Worm (Caenorhabditis elegans): ENCODE measurements around the gene rtfo-1.

The rtfo-1 gene

DNA sequence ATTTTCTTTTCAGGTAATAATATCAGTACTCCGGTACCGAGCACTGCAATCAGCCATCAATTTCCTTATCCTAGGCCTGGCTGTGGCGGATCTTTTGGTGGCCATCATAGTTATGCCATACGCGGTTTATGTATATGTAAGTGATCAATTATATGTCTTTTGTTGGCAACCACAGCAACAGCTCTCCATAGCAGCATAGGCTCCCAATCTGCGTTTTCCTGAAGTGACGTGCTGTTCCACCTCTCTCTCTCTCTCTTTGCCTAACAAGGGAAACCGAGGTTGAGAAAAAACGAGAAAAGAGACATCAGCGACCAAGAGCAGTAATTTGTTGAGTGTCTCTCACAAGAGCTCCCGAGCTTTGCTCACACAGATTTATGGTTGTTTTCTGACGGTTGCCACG is 26.8 kb upstream of the rtfo-1 start:
- TF ChIP-seq F13C5.2 (tag; optimal IDR thresholded peaks at IDR 0.05): no peak
- TF ChIP-seq tbx-11 (GFP tag; IDR thresholded peaks at IDR 0.05): no peak
- no peak for TF ChIP-seq hmg-4 (GFP tag; optimal IDR thresholded peaks at IDR 0.05)
- TF ChIP-seq hmbx-1 (tag; optimal IDR thresholded peaks at IDR 0.05): no peak
- TF ChIP-seq ets-7 (tag; optimal IDR thresholded peaks at IDR 0.05): no peak
- no peak for TF ChIP-seq B0310.2 (tag; optimal IDR thresholded peaks at IDR 0.05)
- no peak for TF ChIP-seq hnd-1 (tag; optimal IDR thresholded peaks at IDR 0.05)
- no peak for TF ChIP-seq tra-4 (tag; optimal IDR thresholded peaks at IDR 0.05)
- TF ChIP-seq sea-1 (GFP tag; conservative IDR thresholded peaks at IDR 0.05): no peak
- TF ChIP-seq pes-1 (GFP tag; IDR thresholded peaks at IDR 0.05): no peak
- no peak for TF ChIP-seq scrt-1 (GFP tag; IDR thresholded peaks at IDR 0.05)

DNA sequence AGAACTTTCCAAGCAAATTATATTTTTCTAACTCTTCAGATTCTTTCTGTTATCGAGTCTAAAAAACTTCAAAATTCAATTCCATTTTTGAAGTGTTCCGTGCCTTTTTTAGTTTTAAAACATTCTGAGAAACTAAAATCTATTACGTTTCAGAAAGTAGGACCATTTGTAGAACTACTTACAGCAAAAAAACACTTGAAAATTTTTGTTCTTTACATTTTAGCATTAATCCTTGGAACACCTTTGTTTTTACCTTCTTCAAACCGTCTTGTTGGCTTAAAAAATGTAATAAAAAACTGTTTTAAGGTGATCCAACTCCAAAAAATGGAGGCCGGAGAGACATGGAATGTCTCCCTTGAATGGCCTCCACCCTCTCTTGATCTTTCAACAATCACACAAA is 25.8 kb upstream of the rtfo-1 start, which contains the start of gene dop-2:
dop-2 (plus strand) TSS at position 301 of the 400 bp plus-strand sequence.
- TF ChIP-seq flt-1 (GFP tag; IDR thresholded peaks at IDR 0.05) (no peak), F13C5.2 (tag; optimal IDR thresholded peaks at IDR 0.05) (no peak), tbx-37 (GFP tag; conservative IDR thresholded peaks at IDR 0.05) (no peak), ceh-13 (GFP tag; optimal IDR thresholded peaks at IDR 0.05) (no peak), B0310.2 (tag; optimal IDR thresholded peaks at IDR 0.05) (no peak), pes-1 (GFP tag; IDR thresholded peaks at IDR 0.05) (no peak), ets-7 (tag; optimal IDR thresholded peaks at IDR 0.05) (no peak), scrt-1 (GFP tag; IDR thresholded peaks at IDR 0.05) (no peak), ceh-36 (tag; optimal IDR thresholded peaks at IDR 0.05) (no peak), aly-1 (tag; optimal IDR thresholded peaks at IDR 0.05) (no peak), hmg-4 (GFP tag; optimal IDR thresholded peaks at IDR 0.05) (no peak), hmbx-1 (tag; optimal IDR thresholded peaks at IDR 0.05) (no peak), hnd-1 (tag; optimal IDR thresholded peaks at IDR 0.05) (no peak), tbx-11 (GFP tag; IDR thresholded peaks at IDR 0.05) (no peak), tra-4 (tag; optimal IDR thresholded peaks at IDR 0.05) (no peak)

DNA sequence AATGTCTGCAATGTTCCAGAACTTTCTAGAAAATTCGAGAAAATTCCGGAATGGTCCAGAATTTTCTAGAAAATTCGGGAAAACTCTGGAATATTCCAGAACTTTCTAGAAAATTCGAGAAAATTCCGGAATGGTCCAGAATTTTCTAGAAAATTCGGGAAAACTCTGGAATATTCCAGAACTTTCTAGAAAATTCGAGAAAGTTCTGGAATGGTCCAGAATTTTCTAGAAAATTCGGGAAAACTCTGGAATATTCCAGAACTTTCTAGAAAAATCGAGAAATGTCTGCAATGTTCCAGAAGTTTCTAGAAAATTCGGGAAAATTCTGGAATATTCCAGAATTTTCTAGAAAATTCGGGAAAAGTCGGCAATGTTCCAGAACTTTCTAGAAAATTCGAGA is 21.0 kb upstream of the rtfo-1 start:
- 0 out of 2 replicates have a peak, but pooled peaks have one; percentile 47 for TF ChIP-seq pes-1 (GFP tag; IDR thresholded peaks at IDR 0.05)

DNA sequence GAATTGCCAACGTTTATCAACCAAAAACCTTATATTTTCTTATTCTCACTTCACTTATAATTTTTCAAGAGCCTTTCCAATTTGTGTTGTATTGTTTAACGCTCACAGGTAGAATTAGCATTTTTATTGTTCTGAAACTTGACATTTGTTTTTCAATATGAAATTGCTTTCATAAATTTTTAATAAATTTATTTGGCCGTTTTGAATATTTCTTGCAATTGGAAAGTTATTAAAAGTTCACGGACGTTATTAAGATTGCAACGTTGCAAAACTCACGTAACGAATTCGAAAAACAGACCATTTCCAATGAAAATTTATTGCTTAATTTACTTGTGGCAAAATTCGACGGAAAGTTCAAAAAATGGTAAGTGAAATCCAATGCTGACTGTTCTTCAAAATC is 7.9 kb upstream of the rtfo-1 start, which contains the start of gene K09G1.2:
K09G1.2 (plus strand) TSS at position 301 of the 400 bp plus-strand sequence.
- TF ChIP-seq ets-7 (tag; optimal IDR thresholded peaks at IDR 0.05): no peak
- TF ChIP-seq aly-1 (tag; optimal IDR thresholded peaks at IDR 0.05): no peak

DNA sequence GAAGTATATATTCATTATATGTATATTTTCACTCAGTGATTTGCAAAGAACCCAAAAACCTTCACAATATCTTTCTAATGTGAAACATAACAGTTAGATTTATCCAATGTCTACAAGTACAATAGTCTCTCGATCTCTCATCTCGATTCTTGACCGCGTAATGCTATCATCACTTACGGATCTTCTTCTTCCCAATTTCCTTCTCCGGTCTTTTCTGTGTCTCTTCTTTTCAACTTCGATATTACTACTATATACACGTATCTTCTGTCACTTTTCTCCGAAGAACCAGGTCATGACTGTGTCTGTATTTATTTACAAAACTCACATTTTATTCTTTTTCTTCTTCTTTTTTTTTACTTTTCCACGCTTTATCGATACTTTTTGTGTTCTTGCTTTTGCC is 6.1 kb upstream of the rtfo-1 start:
- TF ChIP-seq hnd-1 (tag; optimal IDR thresholded peaks at IDR 0.05) (no peak), scrt-1 (GFP tag; IDR thresholded peaks at IDR 0.05) (no peak), flt-1 (GFP tag; IDR thresholded peaks at IDR 0.05) (no peak), ama-1 (optimal IDR thresholded peaks at IDR 0.05) (no peak), aly-1 (tag; optimal IDR thresholded peaks at IDR 0.05) (no peak), sea-1 (GFP tag; conservative IDR thresholded peaks at IDR 0.05) (no peak), ceh-36 (tag; optimal IDR thresholded peaks at IDR 0.05) (no peak), tra-4 (tag; optimal IDR thresholded peaks at IDR 0.05) (no peak), ets-7 (tag; optimal IDR thresholded peaks at IDR 0.05) (no peak), hmg-4 (GFP tag; optimal IDR thresholded peaks at IDR 0.05) (no peak), ceh-13 (GFP tag; optimal IDR thresholded peaks at IDR 0.05) (no peak), pes-1 (GFP tag; IDR thresholded peaks at IDR 0.05) (no peak), B0310.2 (tag; optimal IDR thresholded peaks at IDR 0.05) (no peak)

DNA sequence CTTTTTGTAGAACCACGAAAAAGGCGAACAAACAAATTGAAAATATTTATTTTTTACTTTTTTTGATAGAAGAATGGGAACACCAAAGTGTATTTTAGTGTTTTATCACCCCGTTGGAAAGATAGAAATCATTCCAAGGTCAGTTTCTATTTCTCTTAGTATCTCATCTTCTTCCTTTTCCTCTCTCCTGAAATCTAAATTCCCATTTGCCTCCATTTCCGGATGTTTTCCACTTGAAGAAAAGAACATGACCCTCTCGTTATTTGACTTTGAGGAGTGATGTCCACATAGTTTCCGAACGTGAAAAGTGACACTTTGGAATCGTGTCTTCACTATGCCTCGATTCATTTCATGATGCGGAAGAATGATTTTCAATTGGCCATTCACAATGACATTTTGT is 5.2 kb upstream of the rtfo-1 start:
- no peak for TF ChIP-seq pes-1 (GFP tag; IDR thresholded peaks at IDR 0.05)

DNA sequence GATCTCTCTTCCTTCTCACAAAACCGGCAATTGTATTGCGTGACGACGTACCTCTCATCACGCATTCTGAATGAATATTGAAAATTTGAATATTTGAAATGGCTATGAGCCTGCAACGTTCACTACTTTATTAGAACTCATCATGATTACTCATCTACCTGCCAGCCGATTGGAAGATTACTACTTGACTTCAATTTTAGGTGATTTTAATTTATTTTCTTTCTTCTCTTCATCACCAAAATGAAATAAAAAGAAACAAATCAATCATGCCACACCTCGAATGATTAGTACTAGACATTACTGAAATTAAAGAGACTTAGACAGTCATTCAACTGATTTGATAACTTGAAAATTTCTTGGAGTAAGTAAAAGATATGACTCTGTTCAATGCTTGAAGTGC is 1.8 kb upstream of the rtfo-1 start:
- TF ChIP-seq ceh-13 (GFP tag; optimal IDR thresholded peaks at IDR 0.05) (no peak), ceh-36 (tag; optimal IDR thresholded peaks at IDR 0.05) (no peak), tbx-37 (GFP tag; conservative IDR thresholded peaks at IDR 0.05) (no peak), F13C5.2 (tag; optimal IDR thresholded peaks at IDR 0.05) (no peak), scrt-1 (GFP tag; IDR thresholded peaks at IDR 0.05) (no peak), flt-1 (GFP tag; IDR thresholded peaks at IDR 0.05) (no peak), hnd-1 (tag; optimal IDR thresholded peaks at IDR 0.05) (no peak), ets-7 (tag; optimal IDR thresholded peaks at IDR 0.05) (no peak), sea-1 (GFP tag; conservative IDR thresholded peaks at IDR 0.05) (no peak), ama-1 (optimal IDR thresholded peaks at IDR 0.05) (no peak), hmbx-1 (tag; optimal IDR thresholded peaks at IDR 0.05) (no peak), tra-4 (tag; optimal IDR thresholded peaks at IDR 0.05) (no peak), B0310.2 (tag; optimal IDR thresholded peaks at IDR 0.05) (no peak), hmg-4 (GFP tag; optimal IDR thresholded peaks at IDR 0.05) (no peak), pes-1 (GFP tag; IDR thresholded peaks at IDR 0.05) (no peak), tbx-11 (GFP tag; IDR thresholded peaks at IDR 0.05) (no peak), aly-1 (tag; optimal IDR thresholded peaks at IDR 0.05) (no peak)

DNA sequence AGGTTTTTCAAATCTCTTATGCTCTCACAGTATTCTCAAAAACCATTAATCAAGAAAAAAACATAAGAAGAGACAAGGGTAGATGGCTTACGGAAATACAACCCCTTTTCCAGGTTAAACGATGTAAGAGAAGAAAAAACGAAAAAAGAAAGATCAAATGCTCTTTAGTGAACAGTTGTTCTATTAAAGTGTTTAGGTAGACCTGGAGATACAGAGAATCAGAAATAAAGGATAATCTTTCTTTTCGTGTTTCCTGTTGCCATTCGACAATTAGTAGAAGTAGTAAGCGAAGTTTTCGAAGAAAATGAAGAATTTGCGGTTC is 840 bp upstream of the rtfo-1 start, which contains the start of gene K09G1.1:
K09G1.1 (plus strand) TSS at position 223 of the 322 bp plus-strand sequence.
- no peak for TF ChIP-seq ama-1 (optimal IDR thresholded peaks at IDR 0.05)
- TF ChIP-seq tbx-37 (GFP tag; conservative IDR thresholded peaks at IDR 0.05): no peak
- no peak for TF ChIP-seq aly-1 (tag; optimal IDR thresholded peaks at IDR 0.05)
- no peak for TF ChIP-seq hmbx-1 (tag; optimal IDR thresholded peaks at IDR 0.05)
- TF ChIP-seq F13C5.2 (tag; optimal IDR thresholded peaks at IDR 0.05): no peak
- TF ChIP-seq sea-1 (GFP tag; conservative IDR thresholded peaks at IDR 0.05): no peak
- TF ChIP-seq pes-1 (GFP tag; IDR thresholded peaks at IDR 0.05): no peak
- no peak for TF ChIP-seq ets-7 (tag; optimal IDR thresholded peaks at IDR 0.05)
- TF ChIP-seq B0310.2 (tag; optimal IDR thresholded peaks at IDR 0.05): no peak
- no peak for TF ChIP-seq tbx-11 (GFP tag; IDR thresholded peaks at IDR 0.05)
- TF ChIP-seq hmg-4 (GFP tag; optimal IDR thresholded peaks at IDR 0.05): no peak
- TF ChIP-seq scrt-1 (GFP tag; IDR thresholded peaks at IDR 0.05): no peak
- no peak for TF ChIP-seq flt-1 (GFP tag; IDR thresholded peaks at IDR 0.05)
- no peak for TF ChIP-seq tra-4 (tag; optimal IDR thresholded peaks at IDR 0.05)
- TF ChIP-seq ceh-36 (tag; optimal IDR thresholded peaks at IDR 0.05): no peak
